Fruit fly (Drosophila melanogaster) whole organism, embryonic: ENCODE results near the gene Fatp1.

Experiments used
- CG10543 ChIP-seq: fragments of 200-800 bp; sonication (Bioruptor generic); optimal IDR thresholded peaks from 3 replicates; lab custom pipeline; 2017; ENCODE audit warnings: missing biosample characterization, mild to moderate bottlenecking, missing genetic modification characterization, moderate library complexity
- CG11560 ChIP-seq: fragments of 200-800 bp; sonication (Bioruptor generic); IDR thresholded peaks from 3 replicates; pipeline ENCODE4 v1.3.6; 2022; ENCODE audit warnings: missing biosample characterization, missing genetic modification characterization
- CG1233 ChIP-seq: fragments of 200-800 bp; sonication (Bioruptor generic); optimal IDR thresholded peaks from 4 replicates; lab custom pipeline; 2018; ENCODE audit warnings: missing biosample characterization, mild to moderate bottlenecking, missing genetic modification characterization
- CG12769 ChIP-seq: fragments of 200-800 bp; sonication (Bioruptor generic); optimal IDR thresholded peaks from 2 replicates; lab custom pipeline; 2019; ENCODE audit warnings: missing biosample characterization, mild to moderate bottlenecking, missing genetic modification characterization, moderate library complexity
- CG12942 ChIP-seq: fragments of 200-800 bp; sonication (Bioruptor generic); optimal IDR thresholded peaks from 3 replicates; lab custom pipeline; 2016; ENCODE audit warnings: missing biosample characterization, missing genetic modification characterization
- CG14014 ChIP-seq: fragments of 200-800 bp; sonication (Bioruptor generic); IDR thresholded peaks from 2 replicates; pipeline ENCODE4 v1.3.6; 2022; ENCODE audit warnings: missing biosample characterization, missing genetic modification characterization
- CG14441 ChIP-seq: fragments of 200-800 bp; sonication (Bioruptor generic); IDR thresholded peaks from 2 replicates; pipeline ENCODE4 v1.3.6; 2022; ENCODE audit warnings: missing biosample characterization, missing genetic modification characterization
- CG15011 ChIP-seq: fragments of 200-800 bp; sonication (Bioruptor generic); optimal IDR thresholded peaks from 3 replicates; lab custom pipeline; 2018; ENCODE audit warnings: missing biosample characterization, mild to moderate bottlenecking, missing genetic modification characterization
- CG15696 ChIP-seq: fragments of 200-800 bp; sonication (Bioruptor generic); optimal IDR thresholded peaks from 2 replicates; lab custom pipeline; 2019; ENCODE audit warnings: missing biosample characterization, mild to moderate bottlenecking, missing genetic modification characterization, moderate library complexity
- CG17802 ChIP-seq: fragments of 200-800 bp; sonication (Bioruptor generic); optimal IDR thresholded peaks from 2 replicates; lab custom pipeline; 2018; ENCODE audit warnings: missing biosample characterization, mild to moderate bottlenecking, missing genetic modification characterization, moderate library complexity
- CG17912 ChIP-seq: fragments of 200-800 bp; sonication (Bioruptor generic); optimal IDR thresholded peaks from 2 replicates; lab custom pipeline; 2018; ENCODE audit warnings: missing biosample characterization, mild to moderate bottlenecking, missing genetic modification characterization
- CG32532 ChIP-seq: fragments of 200-800 bp; sonication (Bioruptor generic); IDR thresholded peaks from 2 replicates; pipeline ENCODE4 v1.3.6; 2022; ENCODE audit warnings: missing biosample characterization, missing genetic modification characterization
- CG33213 ChIP-seq: fragments of 200-800 bp; sonication (Bioruptor generic); optimal IDR thresholded peaks from 3 replicates; lab custom pipeline; 2016; ENCODE audit warnings: missing biosample characterization, missing genetic modification characterization
- CG3407 ChIP-seq: fragments of 200-800 bp; sonication (Bioruptor generic); optimal IDR thresholded peaks from 2 replicates; lab custom pipeline; 2018; ENCODE audit warnings: missing biosample characterization, mild to moderate bottlenecking, missing genetic modification characterization
- CG34422 ChIP-seq: fragments of 200-800 bp; sonication (Bioruptor generic); IDR thresholded peaks from 3 replicates; pipeline ENCODE4 v1.3.6; 2022; ENCODE audit warnings: missing biosample characterization, missing genetic modification characterization
- CG3726 ChIP-seq: fragments of 200-800 bp; sonication (Bioruptor generic); IDR thresholded peaks from 3 replicates; pipeline ENCODE4, ENCODE4 v1.3.6; 2022; ENCODE audit warnings: missing biosample characterization, missing genetic modification characterization
- CG4360 ChIP-seq: fragments of 200-800 bp; sonication (Bioruptor generic); IDR thresholded peaks from 2 replicates; pipeline ENCODE4 v1.3.6; 2022; ENCODE audit warnings: missing biosample characterization, missing genetic modification characterization
- CG6175 ChIP-seq: fragments of 200-800 bp; sonication (Bioruptor generic); IDR thresholded peaks from 3 replicates; pipeline ENCODE4 v1.3.6; 2022; ENCODE audit warnings: missing biosample characterization, missing genetic modification characterization
- CG6813 ChIP-seq: fragments of 200-800 bp; sonication (Bioruptor generic); optimal IDR thresholded peaks from 2 replicates; lab custom pipeline; 2017; ENCODE audit warnings: missing biosample characterization, missing genetic modification characterization, mild to moderate bottlenecking, moderate library complexity, missing genetic modification reagents
- CG6854 ChIP-seq: fragments of 200-800 bp; sonication (Bioruptor generic); optimal IDR thresholded peaks from 3 replicates; lab custom pipeline; 2017; ENCODE audit warnings: missing biosample characterization, mild to moderate bottlenecking, missing genetic modification characterization
- CG7357 ChIP-seq: fragments of 200-800 bp; sonication (Bioruptor generic); IDR thresholded peaks from 3 replicates; pipeline ENCODE4 v1.3.6; 2022; ENCODE audit warnings: missing biosample characterization, missing genetic modification characterization
- CG7372 ChIP-seq: fragments of 200-800 bp; sonication (Bioruptor generic); IDR thresholded peaks from 2 replicates; pipeline ENCODE4 v1.3.6; 2022; ENCODE audit warnings: missing biosample characterization, missing genetic modification characterization
- Dfd ChIP-seq, 2 experiments: fragments of >200 bp; optimal IDR thresholded peaks; 2 replicates each; lab custom pipeline; 2017; ENCODE audit warnings: missing biosample characterization in 2 of 2, missing genetic modification characterization in 2 of 2
- Hand ChIP-seq: fragments of 200-800 bp; sonication (Bioruptor generic); optimal IDR thresholded peaks from 2 replicates; lab custom pipeline; 2017; ENCODE audit warnings: mild to moderate bottlenecking, missing biosample characterization, missing genetic modification reagents, missing genetic modification characterization
- Max ChIP-seq: fragments of 200-800 bp; sonication (Bioruptor generic); optimal IDR thresholded peaks from 2 replicates; lab custom pipeline; 2016; ENCODE audit warnings: missing biosample characterization, mild to moderate bottlenecking, missing genetic modification characterization
- Meics ChIP-seq: fragments of 200-800 bp; sonication (Bioruptor generic); optimal IDR thresholded peaks from 2 replicates; lab custom pipeline; 2017; ENCODE audit warnings: missing biosample characterization, mild to moderate bottlenecking, missing genetic modification characterization
- NfI ChIP-seq: fragments of 200-800 bp; sonication (Bioruptor generic); optimal IDR thresholded peaks from 3 replicates; lab custom pipeline; 2018; ENCODE audit warnings: missing biosample characterization, mild to moderate bottlenecking, missing genetic modification characterization, moderate library complexity
- Rfx ChIP-seq: fragments of 200-800 bp; sonication (Bioruptor generic); IDR thresholded peaks from 2 replicates; pipeline ENCODE4 v1.3.6; 2022; ENCODE audit warnings: missing biosample characterization, missing genetic modification characterization
- Sox100B ChIP-seq: fragments of 200-800 bp; sonication (Bioruptor generic); optimal IDR thresholded peaks from 3 replicates; lab custom pipeline; 2018; ENCODE audit warnings: missing biosample characterization, mild to moderate bottlenecking, missing genetic modification characterization
- az2 ChIP-seq: fragments of 200-800 bp; sonication (Bioruptor generic); optimal IDR thresholded peaks from 3 replicates; lab custom pipeline; 2016; ENCODE audit warnings: missing biosample characterization, missing genetic modification characterization
- bab2 ChIP-seq: fragments of 200-800 bp; sonication (Bioruptor generic); optimal IDR thresholded peaks from 2 replicates; lab custom pipeline; 2016; ENCODE audit warnings: missing biosample characterization, missing genetic modification characterization
- chm ChIP-seq: fragments of 200-800 bp; sonication (Bioruptor generic); IDR thresholded peaks from 2 replicates; pipeline ENCODE4 v1.3.6; 2022; ENCODE audit warnings: missing biosample characterization, missing genetic modification characterization
- ci ChIP-seq: fragments of 200-800 bp; sonication (Bioruptor generic); IDR thresholded peaks from 3 replicates; pipeline ENCODE4 v1.3.6; 2022; ENCODE audit warnings: missing biosample characterization, missing genetic modification characterization
- corto ChIP-seq: fragments of 200-800 bp; sonication (Bioruptor generic); optimal IDR thresholded peaks from 2 replicates; lab custom pipeline; 2016; ENCODE audit warnings: missing biosample characterization, mild to moderate bottlenecking, missing genetic modification characterization, moderate library complexity
- cwo ChIP-seq: fragments of 200-800 bp; sonication (Bioruptor generic); optimal IDR thresholded peaks from 3 replicates; lab custom pipeline; 2017; ENCODE audit warnings: missing biosample characterization, missing genetic modification characterization, mild to moderate bottlenecking, moderate library complexity, missing genetic modification reagents
- dan ChIP-seq: fragments of 200-800 bp; sonication (Bioruptor generic); IDR thresholded peaks from 2 replicates; pipeline ENCODE4 v1.3.6; 2022; ENCODE audit warnings: missing biosample characterization, missing genetic modification characterization
- dimm ChIP-seq: fragments of 200-800 bp; sonication (Bioruptor generic); IDR thresholded peaks from 2 replicates; pipeline ENCODE4 v1.3.6; 2022; ENCODE audit warnings: missing biosample characterization, missing genetic modification characterization
- fru ChIP-seq: fragments of >200 bp; optimal IDR thresholded peaks from 2 replicates; lab custom pipeline; 2017
- gce ChIP-seq: fragments of 200-800 bp; sonication (Bioruptor generic); IDR thresholded peaks from 3 replicates; pipeline ENCODE4 v1.3.6; 2022; ENCODE audit warnings: missing biosample characterization, missing genetic modification characterization
- her ChIP-seq: fragments of 200-800 bp; sonication (Bioruptor generic); optimal IDR thresholded peaks from 2 replicates; lab custom pipeline; 2016; ENCODE audit warnings: missing biosample characterization, missing genetic modification characterization
- inv ChIP-seq: fragments of 200-800 bp; sonication (Bioruptor generic); IDR thresholded peaks from 2 replicates; pipeline ENCODE4 v1.3.6; 2022; ENCODE audit warnings: missing biosample characterization, missing genetic modification characterization; ENCODE audit not compliant: partially characterized antibody
- lab ChIP-seq: fragments of 200-800 bp; sonication (Bioruptor generic); optimal IDR thresholded peaks from 3 replicates; lab custom pipeline; 2017; ENCODE audit warnings: missing biosample characterization, missing genetic modification characterization, mild to moderate bottlenecking, moderate library complexity, missing genetic modification reagents
- pan ChIP-seq, 4 experiments: fragments of >200 bp in 3 of 4; fragments of 200-800 bp in 1 of 4; sonication (Bioruptor generic) in 1 of 4; optimal IDR thresholded peaks in 3 of 4; IDR thresholded peaks in 1 of 4; 2 replicates each; pipeline versions ENCODE4 v1.3.6 to Lab custom; 2017 to 2022; ENCODE audit warnings: missing biosample characterization in 2 of 4, missing genetic modification characterization in 2 of 4, mixed read lengths in 1 of 4
- pzg ChIP-seq: fragments of 200-800 bp; sonication (Bioruptor generic); optimal IDR thresholded peaks from 3 replicates; lab custom pipeline; 2018; ENCODE audit warnings: missing biosample characterization, mild to moderate bottlenecking, missing genetic modification characterization, moderate library complexity
- sens-2 ChIP-seq: fragments of 200-800 bp; sonication (Bioruptor generic); IDR thresholded peaks from 2 replicates; pipeline ENCODE4 v1.3.6; 2022; ENCODE audit warnings: missing biosample characterization, missing genetic modification characterization
- sim ChIP-seq: fragments of 200-800 bp; sonication (Bioruptor generic); IDR thresholded peaks from 2 replicates; pipeline ENCODE4 v1.3.6; 2022; ENCODE audit warnings: missing biosample characterization, missing genetic modification characterization
- slou ChIP-seq: fragments of 200-800 bp; sonication (Bioruptor generic); optimal IDR thresholded peaks from 3 replicates; lab custom pipeline; 2016; ENCODE audit warnings: missing biosample characterization, missing genetic modification characterization
- so ChIP-seq: fragments of 200-800 bp; sonication (Bioruptor generic); IDR thresholded peaks from 3 replicates; pipeline ENCODE4 v1.3.6; 2022; ENCODE audit warnings: missing biosample characterization, missing genetic modification characterization
- stc ChIP-seq: fragments of 200-800 bp; sonication (Bioruptor generic); IDR thresholded peaks from 2 replicates; pipeline ENCODE4 v1.3.6; 2022; ENCODE audit warnings: missing biosample characterization, missing genetic modification characterization
- tx ChIP-seq: fragments of 200-800 bp; sonication (Bioruptor generic); optimal IDR thresholded peaks from 2 replicates; lab custom pipeline; 2016; ENCODE audit warnings: missing biosample characterization, missing genetic modification characterization
- vvl ChIP-seq: fragments of 200-800 bp; sonication (Bioruptor generic); IDR thresholded peaks from 2 replicates; pipeline ENCODE4 v1.3.6; 2022; ENCODE audit warnings: missing biosample characterization, missing genetic modification characterization

Fatp1 gene

dm6 chr2L:10499608-10500007 is 17.4 kb downstream of the Fatp1 start:
- TF ChIP-seq NfI (GFP tag; lab: Kevin White, UChicago) (peak; percentile 8), CG15011 (GFP tag; lab: Kevin White, UChicago) (no peak), cwo (no peak), Max (GFP tag; lab: Kevin White, UChicago) (no peak), Hand (GFP tag; lab: Kevin White, UChicago) (no peak), corto (no peak), Meics (GFP tag; lab: Kevin White, UChicago) (no peak), CG17802 (tag; lab: Kevin White, UChicago) (no peak), pzg (no peak), so (GFP tag; lab: Robert Waterston, UW) (peak; percentile 67; the same call in 1 of the 3 replicates), CG33213 (GFP tag; lab: Kevin White, UChicago) (no peak), CG6813 (GFP tag; lab: Kevin White, UChicago) (peak; percentile 2), CG3407 (GFP tag; lab: Kevin White, UChicago) (no peak), bab2 (GFP tag; lab: Kevin White, UChicago) (no peak), inv (no peak), ci (0 out of 3 replicates have a peak, but pooled peaks have one; percentile 48), CG11560 (no peak), Rfx (GFP tag; lab: Robert Waterston, UW) (0 out of 2 replicates have a peak, but pooled peaks have one; percentile 12), vvl (no peak), slou (GFP tag; lab: Kevin White, UChicago) (no peak), CG34422 (GFP tag; lab: Robert Waterston, UW) (no peak), CG12769 (tag; lab: Kevin White, UChicago) (peak; percentile 15), az2 (GFP tag; lab: Kevin White, UChicago) (no peak), CG32532 (GFP tag; lab: Robert Waterston, UW) (0 out of 2 replicates have a peak, but pooled peaks have one; percentile 10), dimm (GFP tag; lab: Robert Waterston, UW) (no peak), CG4360 (peak; percentile 84), CG10543 (GFP tag; lab: Kevin White, UChicago) (peak; percentile 44), CG14014 (0 out of 2 replicates have a peak, but pooled peaks have one; percentile 17), stc (GFP tag; lab: Robert Waterston, UW) (no peak), CG15696 (no peak), chm (GFP tag; lab: Robert Waterston, UW) (0 out of 2 replicates have a peak, but pooled peaks have one; percentile 27), tx (GFP tag; lab: Kevin White, UChicago) (no peak), CG12942 (no peak), sens-2 (GFP tag; lab: Robert Waterston, UW) (no peak), CG6175 (GFP tag; lab: Robert Waterston, UW) (peak; percentile 32; the same call in 1 of the 3 replicates), pan (optimal IDR thresholded peaks at IDR 0.05; lab: Kevin White, UChicago) (no peak), pan (GFP tag; optimal IDR thresholded peaks at IDR 0.05 in 1 of 2, IDR thresholded peaks at IDR 0.05 in 1 of 2) (no peak), her (GFP tag; lab: Kevin White, UChicago) (no peak), CG6854 (GFP tag; lab: Kevin White, UChicago) (no peak), CG14441 (0 out of 2 replicates have a peak, but pooled peaks have one; percentile 27), CG17912 (no peak), CG1233 (GFP tag; lab: Kevin White, UChicago) (no peak), sim (GFP tag; lab: Robert Waterston, UW) (no peak), fru (lab: Kevin White, UChicago) (no peak), CG7357 (no peak), dan (no peak), CG3726 (GFP tag; lab: Robert Waterston, UW) (no peak), Sox100B (no peak), CG7372 (GFP tag; lab: Robert Waterston, UW) (peak; percentile 33; the same call in 1 of the 2 replicates), Dfd (GFP tag; optimal IDR thresholded peaks at IDR 0.05; lab: Kevin White, UChicago) (no peak), gce (GFP tag; lab: Robert Waterston, UW) (no peak), lab (GFP tag; lab: Kevin White, UChicago) (peak; percentile 48)
